Fruit fly (Drosophila melanogaster): ENCODE measurements around the gene wam.

Gene wam

dm6 chr3R:23239051-23239450 is 48.8 kb downstream of the wam start:
- no peak for TF ChIP-seq CTCF (optimal IDR thresholded peaks at IDR 0.05)
- no peak for TF ChIP-seq CG8478 (optimal IDR thresholded peaks at IDR 0.05)
